Worm (Caenorhabditis elegans) whole organism, midembryonic: ENCODE data around the gene str-206.

Experiments
- T22C8.4 ChIP-seq: fragments of 200-800 bp; sonication (Bioruptor generic); IDR thresholded peaks from 2 replicates; pipeline ENCODE4 v1.3.6; 2022; ENCODE audit warnings: missing genetic modification characterization, missing compliant biosample characterization
- cog-1 ChIP-seq: sonication (generic microtip); optimal IDR thresholded peaks from 2 replicates; lab custom pipeline; 2016; ENCODE audit warnings: missing genetic modification characterization, missing compliant biosample characterization
- flt-1 ChIP-seq: fragments of 200-800 bp; sonication (Bioruptor generic); IDR thresholded peaks from 2 replicates; pipeline ENCODE4 v1.3.6; 2022; ENCODE audit warnings: missing genetic modification characterization, missing compliant biosample characterization
- klf-2 ChIP-seq: fragments of 200-800 bp; sonication (Bioruptor generic); conservative IDR thresholded peaks from 2 replicates; pipeline ENCODE4 v1.3.6; 2022; ENCODE audit warnings: missing genetic modification reagents, missing genetic modification characterization, missing compliant biosample characterization
- med-1 ChIP-seq: sonication (generic microtip); optimal IDR thresholded peaks from 2 replicates; lab custom pipeline; 2017; ENCODE audit warnings: missing genetic modification characterization, mild to moderate bottlenecking, missing compliant biosample characterization, antibody characterized with exemption, missing genetic modification reagents; ENCODE audit not compliant: insufficient read depth
- ref-1 ChIP-seq: fragments of 200-800 bp; sonication (Bioruptor generic); conservative IDR thresholded peaks from 2 replicates; pipeline ENCODE4 v1.3.6; 2022; ENCODE audit warnings: missing genetic modification reagents, missing genetic modification characterization, missing compliant biosample characterization
- tab-1 ChIP-seq: fragments of 200-800 bp; sonication (Bioruptor generic); IDR thresholded peaks from 2 replicates; pipeline ENCODE4 v1.3.6; 2022; ENCODE audit warnings: missing genetic modification characterization, missing compliant biosample characterization
- ztf-23 ChIP-seq: fragments of 200-800 bp; sonication (Bioruptor generic); IDR thresholded peaks from 2 replicates; pipeline ENCODE4 v1.3.6; 2022; ENCODE audit warnings: missing genetic modification reagents, missing genetic modification characterization, missing compliant biosample characterization
- ztf-29 ChIP-seq: fragments of 200-800 bp; sonication (Bioruptor generic); IDR thresholded peaks from 2 replicates; pipeline ENCODE4 v1.3.6; 2022; ENCODE audit warnings: missing genetic modification reagents, missing genetic modification characterization, missing compliant biosample characterization

The str-206 gene

ce11 chrV:6214465-6214864 is 3.5 kb upstream of the str-206 start:
- TF ChIP-seq flt-1 (no peak), med-1 (GFP tag; lab: Kevin White, UChicago) (no peak), ztf-29 (no peak), T22C8.4 (no peak), ref-1 (GFP tag; lab: Robert Waterston, UW) (no peak), cog-1 (tag; lab: Kevin White, UChicago) (no peak), klf-2 (no peak), tab-1 (no peak)

DNA sequence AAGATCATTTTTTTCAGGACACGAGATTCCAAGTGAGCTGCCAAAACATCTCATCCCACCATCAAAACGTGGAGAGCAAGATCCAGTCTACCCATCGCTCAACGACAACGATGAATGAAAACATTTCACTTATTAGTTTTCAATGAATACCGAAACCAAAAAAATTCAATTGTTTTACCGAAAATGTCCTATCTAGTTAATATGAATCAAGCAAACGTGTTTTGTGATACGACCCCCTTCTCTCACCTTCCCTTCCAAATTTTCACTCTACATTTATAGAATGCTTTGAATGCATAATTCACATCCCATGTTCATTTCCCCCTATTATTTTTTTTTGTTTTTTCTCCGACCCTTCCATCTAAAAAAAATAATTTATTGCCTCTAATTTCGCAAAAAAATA is 792 bp upstream of the str-206 start:
- TF ChIP-seq ztf-29 (no peak), med-1 (GFP tag; lab: Kevin White, UChicago) (no peak), ztf-23 (GFP tag; lab: Robert Waterston, UW) (no peak), tab-1 (no peak), klf-2 (no peak), T22C8.4 (no peak), flt-1 (no peak), ref-1 (GFP tag; lab: Robert Waterston, UW) (no peak), cog-1 (tag; lab: Kevin White, UChicago) (no peak)

DNA sequence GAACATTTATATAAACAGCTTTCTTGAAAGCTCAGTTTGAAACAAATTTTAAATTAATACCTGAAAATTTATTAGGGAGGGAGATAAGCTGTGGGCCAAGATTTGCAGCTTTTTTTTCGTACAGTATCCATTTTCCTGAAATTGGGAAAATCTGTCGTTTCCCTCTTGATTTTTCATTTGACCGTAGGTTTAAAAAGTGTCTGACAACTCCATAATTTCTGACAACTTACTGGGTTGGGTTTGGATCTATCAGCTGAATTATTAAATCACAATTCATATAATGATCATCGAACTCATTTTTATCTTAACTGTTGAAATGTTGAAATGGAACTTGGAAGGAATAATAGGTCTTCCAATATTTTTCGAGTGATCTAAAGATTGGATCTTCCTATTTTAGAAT is 2.8 kb downstream of the str-206 start:
- TF ChIP-seq ref-1 (GFP tag; lab: Robert Waterston, UW): no peak
- no peak for TF ChIP-seq cog-1 (tag; lab: Kevin White, UChicago)
- TF ChIP-seq klf-2: no peak
- no peak for TF ChIP-seq ztf-29
- no peak for TF ChIP-seq ztf-23 (GFP tag; lab: Robert Waterston, UW)
- TF ChIP-seq med-1 (GFP tag; lab: Kevin White, UChicago): no peak
- no peak for TF ChIP-seq T22C8.4
- TF ChIP-seq tab-1: no peak
- no peak for TF ChIP-seq flt-1

ce11 chrV:6221292-6221691 is 3.4 kb downstream of the str-206 start:
- TF ChIP-seq ref-1 (GFP tag; lab: Robert Waterston, UW) (no peak), cog-1 (tag; lab: Kevin White, UChicago) (no peak), klf-2 (no peak), T22C8.4 (no peak), ztf-23 (GFP tag; lab: Robert Waterston, UW) (no peak), med-1 (GFP tag; lab: Kevin White, UChicago) (no peak), ztf-29 (no peak), flt-1 (no peak), tab-1 (no peak)

DNA sequence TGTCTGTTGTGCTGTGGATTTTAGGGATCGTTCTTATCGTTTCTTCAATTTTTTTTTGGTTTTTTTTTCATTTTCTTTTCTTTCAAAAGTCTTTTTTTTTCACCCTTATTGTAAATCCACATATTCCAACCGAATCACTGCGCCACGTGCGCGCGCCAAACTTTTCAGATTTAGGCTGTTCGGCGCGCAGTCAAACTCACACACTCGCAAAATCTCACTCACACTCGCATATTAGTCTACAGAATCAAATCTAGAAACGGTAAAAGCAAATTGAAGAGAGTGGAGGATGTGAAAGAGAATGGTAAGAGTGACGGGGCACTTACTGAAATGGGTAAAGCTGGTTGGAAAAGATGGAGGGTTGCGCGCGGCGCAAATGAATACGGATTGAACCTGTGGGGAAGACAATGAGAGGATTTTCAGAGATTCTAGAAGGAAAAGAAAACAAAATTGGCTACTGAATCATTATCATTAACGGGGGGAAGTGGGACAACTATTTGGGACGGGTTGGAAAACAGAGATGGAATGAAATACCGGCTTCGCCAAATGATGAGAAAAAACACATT is 4.3 kb downstream of the str-206 start:
- TF ChIP-seq klf-2: no peak
- no peak for TF ChIP-seq flt-1
- TF ChIP-seq ztf-29: no peak
- TF ChIP-seq ref-1 (GFP tag; lab: Robert Waterston, UW): no peak
- TF ChIP-seq ztf-23 (GFP tag; lab: Robert Waterston, UW): no peak; the same call in 1 of the 2 replicates
- no peak for TF ChIP-seq cog-1 (tag; lab: Kevin White, UChicago)
- TF ChIP-seq T22C8.4: no peak
- no peak for TF ChIP-seq tab-1
- TF ChIP-seq med-1 (GFP tag; lab: Kevin White, UChicago): no peak

DNA sequence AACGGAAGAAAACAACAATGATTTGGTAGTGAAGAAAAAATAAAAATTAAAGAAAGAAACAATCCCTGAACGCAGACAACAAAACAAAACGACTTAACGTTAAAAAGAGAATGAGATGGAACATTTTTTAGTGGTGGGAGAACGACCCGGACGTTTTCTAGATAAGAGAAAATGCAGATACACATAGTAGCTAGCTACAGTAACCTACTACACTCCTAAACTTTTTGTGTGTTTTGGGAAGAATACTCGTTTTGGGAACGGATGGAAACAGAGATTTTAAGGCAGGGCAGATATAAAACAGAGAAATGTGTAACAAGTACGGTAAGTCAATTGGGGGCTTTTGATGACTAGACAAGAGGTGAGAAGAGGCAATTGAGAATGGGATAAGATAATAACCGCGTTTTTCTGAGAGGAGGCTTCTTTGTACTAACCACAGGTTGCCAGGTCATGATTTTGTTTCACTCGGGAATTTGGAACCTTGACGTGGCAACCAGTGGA is 4.9 kb downstream of the str-206 start:
- no peak for TF ChIP-seq klf-2
- TF ChIP-seq ztf-29: no peak
- no peak for TF ChIP-seq cog-1 (tag; lab: Kevin White, UChicago)
- no peak for TF ChIP-seq T22C8.4
- no peak for TF ChIP-seq ztf-23 (GFP tag; lab: Robert Waterston, UW)
- no peak for TF ChIP-seq ref-1 (GFP tag; lab: Robert Waterston, UW)
- no peak for TF ChIP-seq med-1 (GFP tag; lab: Kevin White, UChicago)
- TF ChIP-seq flt-1: no peak
- TF ChIP-seq tab-1: no peak

DNA sequence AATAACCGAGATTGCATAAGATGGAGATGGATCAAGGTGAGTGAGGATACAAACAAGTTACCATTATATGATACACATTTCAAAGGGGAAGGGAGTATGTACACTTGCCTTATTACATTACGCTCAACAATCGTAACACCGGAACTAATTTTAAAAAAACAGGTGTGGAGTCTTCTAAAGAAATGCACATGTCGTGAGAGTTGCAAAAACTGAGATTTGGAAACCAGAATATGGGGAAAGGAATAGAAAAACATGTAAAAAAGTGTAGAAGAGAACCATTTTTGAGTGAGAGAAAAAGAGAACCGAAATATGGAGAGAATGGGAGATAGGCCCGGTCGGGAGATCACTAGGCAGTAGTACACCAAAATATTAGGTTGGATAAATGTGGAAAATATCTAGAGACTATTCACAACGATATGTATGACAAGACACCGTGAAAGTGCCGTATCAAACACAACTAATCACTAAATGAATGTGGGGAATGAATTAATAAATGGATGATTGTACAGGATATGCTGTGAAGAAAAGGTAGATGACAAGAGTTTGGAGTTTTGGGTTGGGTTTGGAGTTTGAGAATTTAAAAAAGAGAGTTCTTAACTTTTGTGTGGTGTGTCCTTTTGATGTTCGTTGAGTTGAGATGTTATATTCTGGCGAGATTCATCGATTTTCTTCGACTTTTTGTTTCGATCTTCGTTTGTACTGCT is 5.5 kb downstream of the str-206 start:
- TF ChIP-seq T22C8.4 (no peak), flt-1 (no peak), klf-2 (no peak), med-1 (GFP tag; lab: Kevin White, UChicago) (no peak), ref-1 (GFP tag; lab: Robert Waterston, UW) (no peak), ztf-23 (GFP tag; lab: Robert Waterston, UW) (0 out of 2 replicates have a peak, but pooled peaks have one; percentile 6), cog-1 (tag; lab: Kevin White, UChicago) (no peak), tab-1 (no peak)

DNA sequence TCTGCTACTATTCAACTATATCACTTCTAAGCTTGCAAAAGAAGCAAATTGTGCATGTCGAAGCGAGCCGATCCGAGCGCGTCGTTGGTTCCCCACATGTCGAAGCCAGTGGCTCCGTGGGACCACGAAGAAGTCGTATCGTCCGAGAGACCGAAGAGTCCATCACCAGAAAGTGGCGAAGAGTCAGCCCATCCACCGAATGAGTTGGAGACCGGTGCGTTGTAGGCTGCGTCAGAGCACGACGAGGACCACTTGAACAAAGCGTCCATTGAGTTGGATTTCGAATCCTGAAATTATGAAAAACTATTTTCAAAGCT is 6.0 kb downstream of the str-206 start:
- TF ChIP-seq ref-1 (GFP tag; lab: Robert Waterston, UW): no peak
- TF ChIP-seq tab-1: no peak

- TF ChIP-seq cog-1 (tag; lab: Kevin White, UChicago): peak; percentile 60
- TF ChIP-seq klf-2: no peak
- 0 out of 2 replicates have a peak, but pooled peaks have one; percentile 42 for TF ChIP-seq ztf-29
- TF ChIP-seq T22C8.4: no peak; the same call in 1 of the 2 replicates
- no peak for TF ChIP-seq tab-1
- TF ChIP-seq ztf-23 (GFP tag; lab: Robert Waterston, UW): peak; percentile 68
- peak; percentile 9 for TF ChIP-seq med-1 (GFP tag; lab: Kevin White, UChicago)
- TF ChIP-seq ref-1 (GFP tag; lab: Robert Waterston, UW): no peak
- no peak for TF ChIP-seq flt-1
These were observed 6.6 kb downstream of the str-206 start for ce11 chrV:6224494-6224959.

DNA sequence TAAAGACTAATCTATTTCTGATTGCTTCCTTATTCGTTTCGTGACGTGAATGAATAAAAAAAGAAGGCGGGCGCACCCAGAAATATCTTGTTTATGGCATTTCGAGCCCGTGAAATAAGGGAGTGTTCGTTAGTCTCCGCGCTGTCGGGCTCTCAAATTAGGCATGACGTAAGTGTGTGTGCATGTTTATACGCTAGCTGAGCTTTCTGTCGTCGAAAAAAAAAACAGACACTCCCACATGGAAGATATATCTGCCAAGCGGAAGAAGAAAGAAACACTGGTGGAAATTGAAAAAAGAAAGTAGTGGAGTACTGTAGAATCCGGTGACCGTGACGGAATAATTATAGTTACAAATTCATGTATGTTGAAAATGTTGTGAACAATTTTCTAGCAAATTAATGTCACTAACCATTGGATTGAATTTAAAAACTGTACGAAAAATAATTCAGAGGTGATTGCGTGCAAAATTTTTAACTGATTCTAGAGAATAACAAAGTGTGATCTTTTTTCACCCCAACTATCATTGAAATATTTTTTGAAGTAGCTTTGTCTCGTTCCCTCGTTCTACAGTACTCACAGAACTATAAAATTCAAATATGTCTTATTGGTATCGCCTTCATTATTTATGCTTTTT is 7.2 kb downstream of the str-206 start:
- TF ChIP-seq ztf-29 (no peak), T22C8.4 (no peak), med-1 (GFP tag; lab: Kevin White, UChicago) (no peak), ref-1 (GFP tag; lab: Robert Waterston, UW) (no peak), klf-2 (no peak), cog-1 (tag; lab: Kevin White, UChicago) (no peak), tab-1 (no peak), flt-1 (no peak), ztf-23 (GFP tag; lab: Robert Waterston, UW) (no peak)
